Worm (Caenorhabditis elegans) whole organism, midembryonic: Measurements from ENCODE around the gene spig-9.

Source experiments
- flt-1 ChIP-seq: fragments of 200-800 bp; sonication (Bioruptor generic); IDR thresholded peaks from 2 replicates; pipeline ENCODE4 v1.3.6; 2022; ENCODE audit warnings: missing genetic modification characterization, missing compliant biosample characterization
- ref-1 ChIP-seq: fragments of 200-800 bp; sonication (Bioruptor generic); conservative IDR thresholded peaks from 2 replicates; pipeline ENCODE4 v1.3.6; 2022; ENCODE audit warnings: missing genetic modification reagents, missing genetic modification characterization, missing compliant biosample characterization

ce11 chrV:13589494-13590176 lies 22.0 kb downstream of the spig-9 start, which contains the start of the genes F53F4.2 and F53F4.18:
- TF ChIP-seq ref-1, result no peak
- no peak for TF ChIP-seq flt-1 (GFP tag; lab: Robert Waterston, UW)
